Worm (Caenorhabditis elegans): ENCODE results near the gene nhr-32.
A peak's percentile ranks its signal among the peaks of the same experiment; 100 is the strongest.

Gene nhr-32

ce11 chrX:13250163-13250562 is 1.6 kb upstream of the nhr-32 start (continued):
- no peak for TF ChIP-seq ztf-11 (tag; optimal IDR thresholded peaks at IDR 0.05)
- peak in 5 of 6 experiments; percentile 37 to 85 (median 79) for TF ChIP-seq elt-3 (tag; optimal IDR thresholded peaks at IDR 0.05)
- peak; percentile 29; the same call in 1 of the 2 replicates for TF ChIP-seq nhr-19 (GFP tag; conservative IDR thresholded peaks at IDR 0.05)
- TF ChIP-seq ceh-8 (GFP tag; optimal IDR thresholded peaks at IDR 0.05) = no peak
- TF ChIP-seq unc-130 (tag; optimal IDR thresholded peaks at IDR 0.05) = peak; percentile 63
- no peak for TF ChIP-seq aha-1 (tag; optimal IDR thresholded peaks at IDR 0.05)
- no peak for TF ChIP-seq egl-13 (tag; optimal IDR thresholded peaks at IDR 0.05)
- peak; percentile 74 for TF ChIP-seq nhr-71 (tag; optimal IDR thresholded peaks at IDR 0.05)
- peak in 1 of 2 experiments; percentile 64 for TF ChIP-seq lin-35 (GFP tag; optimal IDR thresholded peaks at IDR 0.05)
- TF ChIP-seq nhr-84 (tag; optimal IDR thresholded peaks at IDR 0.05) = no peak
- TF ChIP-seq lin-14 (GFP tag; optimal IDR thresholded peaks at IDR 0.05) = peak; percentile 85
- TF ChIP-seq sox-4 (tag; optimal IDR thresholded peaks at IDR 0.05) = no peak
- TF ChIP-seq ceh-82 (tag; optimal IDR thresholded peaks at IDR 0.05) = peak in 1 of 3 experiments; percentile 6
- TF ChIP-seq lsy-2 (tag; optimal IDR thresholded peaks at IDR 0.05) = peak in 1 of 2 experiments; percentile 30
- no peak for TF ChIP-seq lin-13 (GFP tag; optimal IDR thresholded peaks at IDR 0.05)
- no peak for TF ChIP-seq lin-39 (tag; optimal IDR thresholded peaks at IDR 0.05)
- no peak for TF ChIP-seq snpc-4 (tag; optimal IDR thresholded peaks at IDR 0.05)
- no peak for TF ChIP-seq alr-1 (tag; optimal IDR thresholded peaks at IDR 0.05; ENCODE audit: borderline replicate concordance)
- no peak for TF ChIP-seq C34B4.2 (tag; optimal IDR thresholded peaks at IDR 0.05)
- peak; percentile 27 to 33 for TF ChIP-seq egl-27 (tag; optimal IDR thresholded peaks at IDR 0.05)
- TF ChIP-seq mdl-1 (tag; optimal IDR thresholded peaks at IDR 0.05) = peak in 1 of 2 experiments; percentile 91
- TF ChIP-seq nhr-85 (tag) = peak; percentile 95
- TF ChIP-seq aly-2 (tag; optimal IDR thresholded peaks at IDR 0.05) = no peak
- peak; percentile 64 for TF ChIP-seq nhr-90 (tag; optimal IDR thresholded peaks at IDR 0.05; ENCODE audit: poor library complexity)
- TF ChIP-seq blmp-1 (tag; optimal IDR thresholded peaks at IDR 0.05) = peak; percentile 91
- TF ChIP-seq fkh-4 (tag; optimal IDR thresholded peaks at IDR 0.05; ENCODE audit: borderline replicate concordance) = no peak
- no peak for TF ChIP-seq zip-4 (GFP tag; optimal IDR thresholded peaks at IDR 0.05)
- no peak for TF ChIP-seq skn-1 (tag; optimal IDR thresholded peaks at IDR 0.05)
- no peak for TF ChIP-seq fkh-8 (tag; optimal IDR thresholded peaks at IDR 0.05)
- TF ChIP-seq tbx-2 (tag; optimal IDR thresholded peaks at IDR 0.05) = peak; percentile 58
- no peak for TF ChIP-seq unc-86 (tag; optimal IDR thresholded peaks at IDR 0.05)
- no peak for TF ChIP-seq ceh-63 (GFP tag; optimal IDR thresholded peaks at IDR 0.05)
- TF ChIP-seq tlp-1 (tag; optimal IDR thresholded peaks at IDR 0.05) = no peak
- 0 out of 2 replicates have a peak, but pooled peaks have one; percentile 7 for TF ChIP-seq grh-1 (GFP tag; IDR thresholded peaks at IDR 0.05)

ce11 chrX:13251354-13251843 is 365 bp upstream of the nhr-32 start:
- no peak for TF ChIP-seq efl-3 (GFP tag; optimal IDR thresholded peaks at IDR 0.05)
- TF ChIP-seq ztf-4 (tag; optimal IDR thresholded peaks at IDR 0.05) = peak; percentile 9
- TF ChIP-seq dsc-1 (tag; optimal IDR thresholded peaks at IDR 0.05) = peak; percentile 56
- no peak for TF ChIP-seq ces-1 (GFP tag; optimal IDR thresholded peaks at IDR 0.05)
- TF ChIP-seq unc-62 (GFP tag; optimal IDR thresholded peaks at IDR 0.05) = no peak
- peak; percentile 60 for TF ChIP-seq grh-1 (GFP tag; IDR thresholded peaks at IDR 0.05)
- TF ChIP-seq vab-15 (tag; optimal IDR thresholded peaks at IDR 0.05) = peak; percentile 39
- TF ChIP-seq hpl-2 (GFP tag; optimal IDR thresholded peaks at IDR 0.05) = no peak
- TF ChIP-seq nhr-12 (tag; optimal IDR thresholded peaks at IDR 0.05) = no peak
- TF ChIP-seq pax-3 (tag; optimal IDR thresholded peaks at IDR 0.05) = no peak
- no peak for TF ChIP-seq F16B12.6 (tag; optimal IDR thresholded peaks at IDR 0.05)
- TF ChIP-seq aha-1 (tag; optimal IDR thresholded peaks at IDR 0.05) = peak; percentile 26
- TF ChIP-seq nhr-20 (tag; optimal IDR thresholded peaks at IDR 0.05) = peak; percentile 89
- peak; percentile 40 for TF ChIP-seq fos-1 (tag; optimal IDR thresholded peaks at IDR 0.05)
- peak; percentile 82 for TF ChIP-seq rnt-1 (tag; optimal IDR thresholded peaks at IDR 0.05)
- TF ChIP-seq skn-1 (tag; optimal IDR thresholded peaks at IDR 0.05) = peak; percentile 42
- peak; percentile 87 for TF ChIP-seq nhr-85 (tag)
- peak; percentile 41 for TF ChIP-seq jun-1 (tag; optimal IDR thresholded peaks at IDR 0.05)
- TF ChIP-seq mdl-1 (tag; optimal IDR thresholded peaks at IDR 0.05) = peak; percentile 86 to 97
- TF ChIP-seq tlp-1 (tag; optimal IDR thresholded peaks at IDR 0.05) = no peak
- peak; percentile 69 for TF ChIP-seq nhr-47 (tag; optimal IDR thresholded peaks at IDR 0.05)
- TF ChIP-seq lin-15B (tag; optimal IDR thresholded peaks at IDR 0.05) = no peak
- TF ChIP-seq ets-5 (GFP tag; IDR thresholded peaks at IDR 0.05) = no peak
- TF ChIP-seq elt-3 (tag; optimal IDR thresholded peaks at IDR 0.05) = peak in 2 of 6 experiments; percentile 8 to 28
- TF ChIP-seq alr-1 (tag; optimal IDR thresholded peaks at IDR 0.05; ENCODE audit: borderline replicate concordance) = no peak
- no peak for TF ChIP-seq ama-1 (optimal IDR thresholded peaks at IDR 0.05)
- TF ChIP-seq tbx-2 (tag; optimal IDR thresholded peaks at IDR 0.05) = peak; percentile 67
